Fruit fly (Drosophila melanogaster) whole organism, embryonic: ENCODE measurements around the gene SREBP.

Experiments
- C15 ChIP-seq: fragments of 200-800 bp; sonication (Bioruptor generic); IDR thresholded peaks from 3 replicates; pipeline ENCODE4 v1.3.6; 2022; ENCODE audit warnings: missing biosample characterization, missing genetic modification characterization
- CG10462 ChIP-seq: fragments of 200-800 bp; sonication (Bioruptor generic); optimal IDR thresholded peaks from 2 replicates; lab custom pipeline; 2016; ENCODE audit warnings: missing biosample characterization, missing genetic modification characterization
- CG11696 ChIP-seq: fragments of 200-800 bp; sonication (Bioruptor generic); IDR thresholded peaks from 2 replicates; pipeline ENCODE4 v1.3.6; 2022; ENCODE audit warnings: missing biosample characterization, missing genetic modification characterization
- CG12391 ChIP-seq: fragments of 200-800 bp; sonication (Bioruptor generic); optimal IDR thresholded peaks from 3 replicates; lab custom pipeline; 2018; ENCODE audit warnings: missing biosample characterization, mild to moderate bottlenecking, missing genetic modification characterization, moderate library complexity
- CG13287 ChIP-seq: fragments of 200-800 bp; sonication (Bioruptor generic); IDR thresholded peaks from 2 replicates; pipeline ENCODE4 v1.3.6; 2022; ENCODE audit warnings: missing biosample characterization, missing genetic modification characterization; ENCODE audit not compliant: partially characterized antibody
- CG15011 ChIP-seq: fragments of 200-800 bp; sonication (Bioruptor generic); optimal IDR thresholded peaks from 3 replicates; lab custom pipeline; 2018; ENCODE audit warnings: missing biosample characterization, mild to moderate bottlenecking, missing genetic modification characterization
- CG15073 ChIP-seq: fragments of 200-800 bp; sonication (Bioruptor generic); optimal IDR thresholded peaks from 2 replicates; lab custom pipeline; 2016; ENCODE audit warnings: missing biosample characterization, missing genetic modification characterization
- CG18476 ChIP-seq: fragments of 200-800 bp; sonication (Bioruptor generic); optimal IDR thresholded peaks from 2 replicates; lab custom pipeline; 2016; ENCODE audit warnings: missing biosample characterization, mild to moderate bottlenecking, missing genetic modification characterization
- CG2129 ChIP-seq: fragments of 200-800 bp; sonication (Bioruptor generic); IDR thresholded peaks from 2 replicates; pipeline ENCODE4 v1.3.6; 2022; ENCODE audit warnings: missing biosample characterization, missing genetic modification characterization; ENCODE audit not compliant: partially characterized antibody
- CG31224 ChIP-seq: fragments of 200-800 bp; sonication (Bioruptor generic); IDR thresholded peaks from 2 replicates; pipeline ENCODE4 v1.3.6; 2022; ENCODE audit warnings: missing biosample characterization, missing genetic modification characterization
- CG32532 ChIP-seq: fragments of 200-800 bp; sonication (Bioruptor generic); IDR thresholded peaks from 2 replicates; pipeline ENCODE4 v1.3.6; 2022; ENCODE audit warnings: missing biosample characterization, missing genetic modification characterization
- CG6689 ChIP-seq: fragments of 200-800 bp; sonication (Bioruptor generic); IDR thresholded peaks from 2 replicates; pipeline ENCODE4 v1.3.6; 2022; ENCODE audit warnings: missing biosample characterization, missing genetic modification characterization
- CG7786 ChIP-seq: fragments of 200-800 bp; sonication (Bioruptor generic); optimal IDR thresholded peaks from 2 replicates; lab custom pipeline; 2016; ENCODE audit warnings: missing biosample characterization, missing genetic modification characterization
- CG7963 ChIP-seq: fragments of 200-800 bp; sonication (Bioruptor generic); IDR thresholded peaks from 3 replicates; pipeline ENCODE4 v1.3.6; 2022; ENCODE audit warnings: missing biosample characterization, missing genetic modification characterization; ENCODE audit not compliant: partially characterized antibody
- CG8290 ChIP-seq, 3 experiments: fragments of 200-800 bp; sonication (Bioruptor generic); optimal IDR thresholded peaks; 2 replicates each; lab custom pipeline; 2016 to 2019; ENCODE audit warnings: missing biosample characterization in 3 of 3, missing genetic modification characterization in 3 of 3, mild to moderate bottlenecking in 2 of 3, moderate library complexity in 1 of 3
- CHES-1-like ChIP-seq: fragments of 200-800 bp; sonication (Bioruptor generic); optimal IDR thresholded peaks from 2 replicates; lab custom pipeline; 2016; ENCODE audit warnings: missing biosample characterization, missing genetic modification characterization
- Dad ChIP-seq: fragments of 200-800 bp; sonication (Bioruptor generic); optimal IDR thresholded peaks from 3 replicates; lab custom pipeline; 2016; ENCODE audit warnings: missing biosample characterization, missing genetic modification characterization
- ERR ChIP-seq: fragments of 200-800 bp; sonication (Bioruptor generic); optimal IDR thresholded peaks from 2 replicates; lab custom pipeline; 2016; ENCODE audit warnings: missing biosample characterization, missing genetic modification characterization
- GATAe ChIP-seq: fragments of 200-800 bp; sonication (Bioruptor generic); conservative IDR thresholded peaks from 2 replicates; pipeline ENCODE4 v1.3.6; 2022; ENCODE audit warnings: missing biosample characterization, missing genetic modification characterization
- HmgD ChIP-seq: fragments of 200-800 bp; sonication (Bioruptor generic); optimal IDR thresholded peaks from 3 replicates; lab custom pipeline; 2016; ENCODE audit warnings: missing biosample characterization, missing genetic modification characterization
- Hr51 ChIP-seq, 2 experiments: fragments of 200-800 bp; sonication (Bioruptor generic); optimal IDR thresholded peaks; 2 replicates in 1 of 2; 3 replicates in 1 of 2; lab custom pipeline; 2016 to 2018; ENCODE audit warnings: missing biosample characterization in 2 of 2, missing genetic modification characterization in 2 of 2, mild to moderate bottlenecking in 1 of 2, moderate library complexity in 1 of 2
- Hr78 ChIP-seq, 2 experiments: fragments of 200-800 bp in 1 of 2; fragments of >200 bp in 1 of 2; sonication (Bioruptor generic) in 1 of 2; optimal IDR thresholded peaks; 2 replicates each; lab custom pipeline; 2017 to 2019; ENCODE audit warnings: missing biosample characterization in 2 of 2, missing genetic modification characterization in 2 of 2, mild to moderate bottlenecking in 1 of 2, moderate library complexity in 1 of 2
- Jarid2 ChIP-seq: fragments of 200-800 bp; sonication (Bioruptor generic); optimal IDR thresholded peaks from 3 replicates; lab custom pipeline; 2017; ENCODE audit warnings: mild to moderate bottlenecking, missing biosample characterization, missing genetic modification reagents, missing genetic modification characterization
- Kr ChIP-seq: fragments of 200-800 bp; sonication (Bioruptor generic); optimal IDR thresholded peaks from 2 replicates; lab custom pipeline; 2017; ENCODE audit warnings: missing biosample characterization, mild to moderate bottlenecking, missing genetic modification characterization
- Myb ChIP-seq: fragments of 200-800 bp; sonication (Bioruptor generic); optimal IDR thresholded peaks from 2 replicates; lab custom pipeline; 2016; ENCODE audit warnings: missing biosample characterization, missing genetic modification characterization
- Nf-YA ChIP-seq: fragments of 200-800 bp; sonication (Bioruptor generic); IDR thresholded peaks from 2 replicates; pipeline ENCODE4 v1.3.6; 2022; ENCODE audit warnings: missing biosample characterization, missing genetic modification characterization
- Optix ChIP-seq: fragments of 200-800 bp; sonication (Bioruptor generic); IDR thresholded peaks from 3 replicates; pipeline ENCODE4 v1.3.6; 2022; ENCODE audit warnings: missing biosample characterization, missing genetic modification characterization
- Rx ChIP-seq: fragments of 200-800 bp; sonication (Bioruptor generic); IDR thresholded peaks from 2 replicates; pipeline ENCODE4 v1.3.6; 2022; ENCODE audit warnings: missing biosample characterization, missing genetic modification characterization
- Taf1 ChIP-seq: fragments of 200-800 bp; sonication (Bioruptor generic); IDR thresholded peaks from 2 replicates; pipeline ENCODE4 v1.3.6; 2022; ENCODE audit warnings: missing biosample characterization, missing genetic modification characterization
- Tbp ChIP-seq: fragments of >200 bp; optimal IDR thresholded peaks from 2 replicates; lab custom pipeline; 2018; ENCODE audit warnings: missing biosample characterization, missing genetic modification characterization
- Trl ChIP-seq, 3 experiments: fragments of >200 bp in 2 of 3; fragments of 200-800 bp in 1 of 3; sonication (Bioruptor generic) in 1 of 3; optimal IDR thresholded peaks; 2 replicates in 1 of 3; 3 replicates in 2 of 3; lab custom pipeline; 2016 to 2017; ENCODE audit warnings: missing biosample characterization in 1 of 3, missing genetic modification characterization in 1 of 3
- caup ChIP-seq: fragments of 200-800 bp; sonication (Bioruptor generic); optimal IDR thresholded peaks from 3 replicates; lab custom pipeline; 2017; ENCODE audit warnings: missing biosample characterization, mild to moderate bottlenecking, missing genetic modification characterization, moderate library complexity; ENCODE audit not compliant: severe bottlenecking
- cg ChIP-seq: fragments of 200-800 bp; sonication (Bioruptor generic); optimal IDR thresholded peaks from 3 replicates; lab custom pipeline; 2019; ENCODE audit warnings: missing biosample characterization, mild to moderate bottlenecking, missing genetic modification characterization, moderate library complexity
- fru ChIP-seq: fragments of >200 bp; optimal IDR thresholded peaks from 2 replicates; lab custom pipeline; 2017
- grau ChIP-seq: fragments of 200-800 bp; optimal IDR thresholded peaks from 3 replicates; lab custom pipeline; 2019; ENCODE audit warnings: missing biosample characterization, mild to moderate bottlenecking, missing genetic modification characterization, moderate library complexity
- inv ChIP-seq: fragments of 200-800 bp; sonication (Bioruptor generic); IDR thresholded peaks from 2 replicates; pipeline ENCODE4 v1.3.6; 2022; ENCODE audit warnings: missing biosample characterization, missing genetic modification characterization; ENCODE audit not compliant: partially characterized antibody
- jumu ChIP-seq: fragments of 200-800 bp; sonication (Bioruptor generic); optimal IDR thresholded peaks from 3 replicates; lab custom pipeline; 2016; ENCODE audit warnings: missing biosample characterization, missing genetic modification characterization
- ken ChIP-seq: fragments of 200-800 bp; sonication (Bioruptor generic); IDR thresholded peaks from 3 replicates; pipeline ENCODE4 v1.3.6; 2022; ENCODE audit warnings: missing biosample characterization, missing genetic modification characterization
- maf-S ChIP-seq: fragments of 200-800 bp; sonication (Bioruptor generic); optimal IDR thresholded peaks from 2 replicates; lab custom pipeline; 2016; ENCODE audit warnings: missing biosample characterization, missing genetic modification characterization
- peb ChIP-seq: fragments of 200-800 bp; sonication (Bioruptor generic); IDR thresholded peaks from 2 replicates; pipeline ENCODE4 v1.3.6; 2022; ENCODE audit warnings: missing biosample characterization, missing genetic modification characterization
- pfk ChIP-seq: fragments of 200-800 bp; sonication (Bioruptor generic); optimal IDR thresholded peaks from 2 replicates; lab custom pipeline; 2018; ENCODE audit warnings: missing biosample characterization, mild to moderate bottlenecking, missing genetic modification characterization, moderate library complexity
- ranshi ChIP-seq: fragments of 200-800 bp; sonication (Bioruptor generic); IDR thresholded peaks from 2 replicates; pipeline ENCODE4 v1.3.6; 2022; ENCODE audit warnings: missing biosample characterization, missing genetic modification characterization
- row ChIP-seq: fragments of 200-800 bp; sonication (Bioruptor generic); IDR thresholded peaks from 3 replicates; pipeline ENCODE4 v1.3.6; 2022; ENCODE audit warnings: missing biosample characterization, missing genetic modification characterization
- sc ChIP-seq, 3 experiments: fragments of >200 bp in 2 of 3; fragments of 200-800 bp in 1 of 3; sonication (Bioruptor generic) in 1 of 3; optimal IDR thresholded peaks; 2 replicates in 2 of 3; 3 replicates in 1 of 3; lab custom pipeline; 2017; ENCODE audit warnings: mild to moderate bottlenecking in 1 of 3, missing biosample characterization in 1 of 3, missing genetic modification characterization in 1 of 3, missing genetic modification reagents in 1 of 3
- sd ChIP-seq: fragments of 200-800 bp; sonication (Bioruptor generic); optimal IDR thresholded peaks from 3 replicates; lab custom pipeline; 2018; ENCODE audit warnings: missing biosample characterization, mild to moderate bottlenecking, missing genetic modification characterization, moderate library complexity
- shn ChIP-seq: fragments of 200-800 bp; sonication (Bioruptor generic); optimal IDR thresholded peaks from 3 replicates; lab custom pipeline; 2016; ENCODE audit warnings: missing biosample characterization, missing genetic modification characterization
- sima ChIP-seq: fragments of 200-800 bp; sonication (Bioruptor generic); optimal IDR thresholded peaks from 2 replicates; lab custom pipeline; 2016; ENCODE audit warnings: missing biosample characterization, missing genetic modification characterization
- slbo ChIP-seq: fragments of 200-800 bp; sonication (Bioruptor generic); IDR thresholded peaks from 2 replicates; pipeline ENCODE4 v1.3.6; 2022; ENCODE audit warnings: missing biosample characterization, missing genetic modification characterization
- tx ChIP-seq: fragments of 200-800 bp; sonication (Bioruptor generic); optimal IDR thresholded peaks from 2 replicates; lab custom pipeline; 2016; ENCODE audit warnings: missing biosample characterization, missing genetic modification characterization

Gene SREBP

DNA sequence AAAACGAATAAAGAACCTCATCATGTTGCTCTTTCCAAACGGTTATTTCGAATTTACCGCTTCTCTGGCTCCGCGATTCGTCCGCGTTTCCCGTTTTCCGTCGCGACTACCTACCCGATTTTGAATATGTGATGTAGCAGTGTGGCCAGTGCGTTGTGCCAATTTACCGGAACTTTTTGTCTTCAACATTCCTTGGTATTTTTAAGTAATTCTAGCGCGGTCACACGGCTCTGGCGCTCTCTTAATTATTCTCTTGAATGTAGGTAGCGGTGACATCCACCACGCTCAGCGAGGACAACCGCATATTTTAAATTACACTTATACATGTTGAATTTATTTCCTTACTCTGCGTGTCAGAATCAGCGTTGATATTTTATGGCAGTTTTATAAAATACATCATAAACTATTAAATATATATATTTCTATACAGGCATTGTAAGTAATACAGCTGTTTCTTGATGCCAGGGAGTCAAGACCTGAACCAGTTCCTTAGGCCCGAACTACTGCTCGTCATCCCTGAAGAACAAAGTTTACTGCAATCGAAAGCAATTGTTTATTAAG lies at the start of gene SREBP, which contains the start of the genes CG42637 and Gyc76C (continued):
- no peak for TF ChIP-seq CG15073 (GFP tag; lab: Kevin White, UChicago)
- TF ChIP-seq inv (GFP tag; lab: Robert Waterston, UW) = peak; percentile 40; the same call in 1 of the 2 replicates
- no peak for TF ChIP-seq Kr
- TF ChIP-seq caup (GFP tag; lab: Kevin White, UChicago) = peak; percentile 47
- no peak for TF ChIP-seq ERR (GFP tag; lab: Kevin White, UChicago)
- TF ChIP-seq CG13287 (GFP tag; lab: Robert Waterston, UW) = peak; percentile 48
- no peak for TF ChIP-seq jumu
- no peak for TF ChIP-seq GATAe
- no peak for TF ChIP-seq C15 (GFP tag; lab: Robert Waterston, UW)
- no peak for TF ChIP-seq fru (lab: Kevin White, UChicago)
- TF ChIP-seq Taf1 = no peak
- no peak for TF ChIP-seq CG31224 (GFP tag; lab: Robert Waterston, UW)
- TF ChIP-seq Jarid2 (GFP tag; lab: Kevin White, UChicago) = peak; percentile 71
- TF ChIP-seq CG10462 (GFP tag; lab: Kevin White, UChicago) = no peak
- peak; percentile 32 for TF ChIP-seq grau (tag; lab: Kevin White, UChicago)
- no peak for TF ChIP-seq shn (GFP tag; lab: Kevin White, UChicago)
- TF ChIP-seq maf-S (GFP tag; lab: Kevin White, UChicago) = no peak
- no peak for TF ChIP-seq CHES-1-like (GFP tag; lab: Kevin White, UChicago)
- TF ChIP-seq Nf-YA (GFP tag; lab: Robert Waterston, UW) = no peak
- TF ChIP-seq Tbp (GFP tag; lab: Kevin White, UChicago) = no peak
- no peak for TF ChIP-seq tx (GFP tag; lab: Kevin White, UChicago)
- peak; percentile 42 for TF ChIP-seq HmgD
- TF ChIP-seq CG32532 = no peak
- no peak for TF ChIP-seq CG7786 (GFP tag; lab: Kevin White, UChicago)
- peak; percentile 46; the same call in 1 of the 2 replicates for TF ChIP-seq ranshi (GFP tag; lab: Robert Waterston, UW)
- peak; percentile 45 for TF ChIP-seq CG15011 (GFP tag; lab: Kevin White, UChicago)
- peak; percentile 87 for TF ChIP-seq Myb (GFP tag; lab: Kevin White, UChicago)
- TF ChIP-seq CG7963 = no peak
- TF ChIP-seq CG11696 (GFP tag; lab: Robert Waterston, UW) = no peak
- TF ChIP-seq Rx (GFP tag; lab: Robert Waterston, UW) = no peak
- peak; percentile 40 for TF ChIP-seq CG12391 (tag; lab: Kevin White, UChicago)
- TF ChIP-seq peb (GFP tag; lab: Robert Waterston, UW) = no peak
- peak; percentile 43; the same call in 2 of the 3 replicates for TF ChIP-seq row
- TF ChIP-seq CG18476 (GFP tag; lab: Kevin White, UChicago) = no peak
- TF ChIP-seq pfk (GFP tag; lab: Kevin White, UChicago) = peak; percentile 17
- TF ChIP-seq sc (optimal IDR thresholded peaks at IDR 0.05; lab: Kevin White, UChicago) = no peak
- no peak for TF ChIP-seq sc (GFP tag; optimal IDR thresholded peaks at IDR 0.05; lab: Kevin White, UChicago)
- no peak for TF ChIP-seq Hr51 (GFP tag; optimal IDR thresholded peaks at IDR 0.05; lab: Kevin White, UChicago)
- no peak for TF ChIP-seq slbo
- TF ChIP-seq Hr78 (GFP tag; optimal IDR thresholded peaks at IDR 0.05; lab: Kevin White, UChicago) = no peak
- TF ChIP-seq CG6689 (GFP tag; lab: Robert Waterston, UW) = no peak
- TF ChIP-seq cg (GFP tag; lab: Kevin White, UChicago) = peak; percentile 59
- no peak for TF ChIP-seq CG2129
- TF ChIP-seq sd (tag; lab: Kevin White, UChicago) = peak; percentile 97
- no peak for TF ChIP-seq ken (GFP tag; lab: Robert Waterston, UW)
- no peak for TF ChIP-seq sima
- peak; percentile 63 to 66 for TF ChIP-seq Trl (optimal IDR thresholded peaks at IDR 0.05; lab: Kevin White, UChicago)
- TF ChIP-seq Trl (GFP tag; optimal IDR thresholded peaks at IDR 0.05; lab: Kevin White, UChicago) = no peak
- TF ChIP-seq Optix (GFP tag; lab: Robert Waterston, UW) = no peak
- peak; percentile 55 for TF ChIP-seq CG8290 (GFP tag; optimal IDR thresholded peaks at IDR 0.05; lab: Kevin White, UChicago)
- TF ChIP-seq CG8290 (tag; optimal IDR thresholded peaks at IDR 0.05; lab: Kevin White, UChicago) = peak in 1 of 2 experiments; percentile 82
- TF ChIP-seq Dad (GFP tag; lab: Kevin White, UChicago) = peak; percentile 48
